Worm (Caenorhabditis elegans) whole organism, L4 larva: ENCODE measurements around the gene F29C12.6.

Experiments used
- F10B5.3 ChIP-seq: sonication (generic microtip); optimal IDR thresholded peaks from 2 replicates; lab custom pipeline; 2016; ENCODE audit warnings: mild to moderate bottlenecking, missing genetic modification characterization, missing compliant biosample characterization
- F26F4.8 ChIP-seq: fragments of 200-800 bp; sonication (Bioruptor generic); conservative IDR thresholded peaks from 2 replicates; pipeline ENCODE4 v1.3.6; 2022; ENCODE audit warnings: missing genetic modification characterization, missing compliant biosample characterization
- R02D3.7 ChIP-seq: fragments of 150-350 bp; sonication (generic microtip); optimal IDR thresholded peaks from 3 replicates; lab custom pipeline; 2014; ENCODE audit warnings: missing biosample characterization, missing genetic modification characterization
- T20F7.1 ChIP-seq: fragments of 200-800 bp; sonication (Bioruptor generic); optimal IDR thresholded peaks from 2 replicates; lab custom pipeline; 2018; ENCODE audit warnings: mild to moderate bottlenecking, missing genetic modification characterization, missing compliant biosample characterization
- Y105C5A.15 ChIP-seq: fragments of 200-800 bp; sonication (Bioruptor generic); IDR thresholded peaks from 2 replicates; pipeline ENCODE4 v1.3.6; 2022; ENCODE audit warnings: missing genetic modification characterization, missing compliant biosample characterization
- Y5F2A.4 ChIP-seq: fragments of 200-800 bp; sonication (Bioruptor generic); optimal IDR thresholded peaks from 2 replicates; lab custom pipeline; 2018; ENCODE audit warnings: mild to moderate bottlenecking, missing genetic modification characterization, missing compliant biosample characterization
- Y75B8A.6 ChIP-seq: fragments of 200-800 bp; sonication (Bioruptor generic); IDR thresholded peaks from 2 replicates; pipeline ENCODE4 v1.3.6; 2022; ENCODE audit warnings: missing genetic modification reagents, missing genetic modification characterization, missing compliant biosample characterization
- ZK546.5 ChIP-seq, 2 experiments: sonication (generic microtip); optimal IDR thresholded peaks; 2 replicates each; lab custom pipeline; 2017; ENCODE audit warnings: missing biosample characterization in 2 of 2, missing genetic modification characterization in 2 of 2
- aha-1 ChIP-seq: fragments of 150-350 bp; peaks from one replicate; lab custom pipeline; 2014; ENCODE audit warnings: missing biosample characterization, missing genetic modification characterization
- aly-2 ChIP-seq: sonication (generic microtip); optimal IDR thresholded peaks from 2 replicates; lab custom pipeline; 2018; ENCODE audit warnings: missing biosample characterization, missing genetic modification characterization
- arid-1 ChIP-seq: fragments of 200-800 bp; sonication (Bioruptor generic); conservative IDR thresholded peaks from 2 replicates; pipeline ENCODE4 v1.3.6; 2022; ENCODE audit warnings: missing genetic modification reagents, missing genetic modification characterization, missing compliant biosample characterization
- attf-4 ChIP-seq: sonication (generic microtip); optimal IDR thresholded peaks from 3 replicates; lab custom pipeline; 2017; ENCODE audit warnings: missing biosample characterization, missing genetic modification characterization
- ceh-20 ChIP-seq: fragments of 200-800 bp; sonication (Bioruptor generic); IDR thresholded peaks from 2 replicates; pipeline ENCODE4 v1.3.6; 2022; ENCODE audit warnings: missing genetic modification reagents, missing genetic modification characterization, missing compliant biosample characterization
- ceh-62 ChIP-seq: sonication (generic microtip); optimal IDR thresholded peaks from 2 replicates; lab custom pipeline; 2017; ENCODE audit warnings: missing biosample characterization, missing genetic modification characterization
- cey-2 ChIP-seq: sonication (generic microtip); optimal IDR thresholded peaks from 3 replicates; lab custom pipeline; 2017; ENCODE audit warnings: missing genetic modification characterization, mild to moderate bottlenecking, missing compliant biosample characterization, antibody characterized with exemption, borderline replicate concordance; ENCODE audit not compliant: insufficient read depth
- daf-16 ChIP-seq, 3 experiments: sonication (generic microtip); optimal IDR thresholded peaks; 2 replicates each; lab custom pipeline; 2016 to 2017; ENCODE audit warnings: missing genetic modification characterization in 3 of 3, missing genetic modification reagents in 3 of 3, mild to moderate bottlenecking in 2 of 3, missing compliant biosample characterization in 2 of 3, missing biosample characterization in 1 of 3, moderate library complexity in 1 of 3
- dmd-6 ChIP-seq: fragments of 200-800 bp; sonication (Bioruptor generic); IDR thresholded peaks from 2 replicates; pipeline ENCODE4 v1.3.6; 2022; ENCODE audit warnings: missing genetic modification reagents, missing genetic modification characterization, missing compliant biosample characterization
- duxl-1 ChIP-seq: sonication (generic microtip); optimal IDR thresholded peaks from 2 replicates; lab custom pipeline; 2016; ENCODE audit warnings: mild to moderate bottlenecking, missing genetic modification characterization, moderate library complexity, missing compliant biosample characterization; ENCODE audit not compliant: poor library complexity
- egl-27 ChIP-seq: sonication (generic microtip); optimal IDR thresholded peaks from 3 replicates; lab custom pipeline; 2017; ENCODE audit warnings: missing biosample characterization, missing genetic modification reagents, missing genetic modification characterization
- egl-43 ChIP-seq: fragments of 200-800 bp; sonication (Bioruptor generic); IDR thresholded peaks from 2 replicates; pipeline ENCODE4 v1.3.6; 2022; ENCODE audit warnings: missing genetic modification reagents, missing genetic modification characterization, missing compliant biosample characterization
- hlh-11 ChIP-seq: fragments of 200-800 bp; sonication (Bioruptor generic); optimal IDR thresholded peaks from 2 replicates; lab custom pipeline; 2018; ENCODE audit warnings: mild to moderate bottlenecking, missing genetic modification characterization, missing compliant biosample characterization
- hlh-30 ChIP-seq: sonication (generic microtip); optimal IDR thresholded peaks from 2 replicates; lab custom pipeline; 2017; ENCODE audit warnings: antibody characterized with exemption, mild to moderate bottlenecking, missing genetic modification characterization, missing compliant biosample characterization; ENCODE audit not compliant: insufficient read depth
- jun-1 ChIP-seq: fragments of 150-350 bp; optimal IDR thresholded peaks from 2 replicates; lab custom pipeline; 2014; ENCODE audit warnings: missing biosample characterization, missing genetic modification reagents, missing genetic modification characterization
- lin-13 ChIP-seq: fragments of 150-350 bp; optimal IDR thresholded peaks from 2 replicates; lab custom pipeline; 2014; ENCODE audit warnings: missing biosample characterization, missing genetic modification reagents, missing genetic modification characterization
- lir-3 ChIP-seq: sonication (generic microtip); optimal IDR thresholded peaks from 2 replicates; lab custom pipeline; 2016; ENCODE audit warnings: mild to moderate bottlenecking, missing genetic modification characterization, missing compliant biosample characterization
- madf-5 ChIP-seq, 2 experiments: fragments of 200-800 bp; sonication (Bioruptor generic); IDR thresholded peaks; 2 replicates each; pipeline ENCODE4 v1.3.6; 2022; ENCODE audit warnings: missing compliant biosample characterization in 2 of 2, missing genetic modification characterization in 2 of 2
- mdl-1 ChIP-seq, 2 experiments: fragments of 150-350 bp in 1 of 2; sonication (generic microtip) in 1 of 2; optimal IDR thresholded peaks; 2 replicates each; lab custom pipeline; 2014 to 2017; ENCODE audit warnings: missing biosample characterization in 2 of 2, missing genetic modification characterization in 2 of 2
- mxl-3 ChIP-seq: fragments of 200-800 bp; sonication (Bioruptor generic); optimal IDR thresholded peaks from 2 replicates; lab custom pipeline; 2018; ENCODE audit warnings: mild to moderate bottlenecking, missing genetic modification characterization, missing compliant biosample characterization
- nhr-28 ChIP-seq: fragments of 150-350 bp; optimal IDR thresholded peaks from 2 replicates; lab custom pipeline; 2014; ENCODE audit warnings: missing biosample characterization, missing genetic modification characterization
- nhr-48 ChIP-seq: sonication (generic microtip); optimal IDR thresholded peaks from 2 replicates; lab custom pipeline; 2016; ENCODE audit warnings: mild to moderate bottlenecking, missing genetic modification characterization, missing compliant biosample characterization
- sdz-12 ChIP-seq: fragments of 200-800 bp; sonication (Bioruptor generic); optimal IDR thresholded peaks from 2 replicates; lab custom pipeline; 2018; ENCODE audit warnings: mild to moderate bottlenecking, missing genetic modification characterization, missing compliant biosample characterization
- set-16 ChIP-seq: fragments of 200-800 bp; sonication (Bioruptor generic); IDR thresholded peaks from 2 replicates; pipeline ENCODE4 v1.3.6; 2022; ENCODE audit warnings: missing genetic modification reagents, missing genetic modification characterization, missing compliant biosample characterization
- unc-130 ChIP-seq: sonication (generic microtip); optimal IDR thresholded peaks from 2 replicates; lab custom pipeline; 2016; ENCODE audit warnings: missing genetic modification reagents, missing genetic modification characterization, missing compliant biosample characterization
- unc-39 ChIP-seq: sonication (generic microtip); optimal IDR thresholded peaks from 2 replicates; lab custom pipeline; 2017; ENCODE audit warnings: missing biosample characterization, missing genetic modification characterization
- unc-62 ChIP-seq, 3 experiments: fragments of 150-350 bp in 1 of 3; sonication (generic microtip); optimal IDR thresholded peaks in 2 of 3; peaks in 1 of 3; 1 replicate in 1 of 3; 2 replicates in 2 of 3; lab custom pipeline; 2014 to 2017; ENCODE audit warnings: missing biosample characterization in 3 of 3, missing genetic modification characterization in 3 of 3, missing genetic modification reagents in 3 of 3, missing genotype in 1 of 3
- zfp-3 ChIP-seq: fragments of 200-800 bp; sonication (Bioruptor generic); conservative IDR thresholded peaks from 2 replicates; pipeline ENCODE4 v1.3.6; 2022; ENCODE audit warnings: missing genetic modification reagents, missing genetic modification characterization, missing compliant biosample characterization
- ztf-11 ChIP-seq: fragments of 150-350 bp; optimal IDR thresholded peaks from 2 replicates; lab custom pipeline; 2014; ENCODE audit warnings: missing biosample characterization, missing genetic modification characterization
- ztf-7 ChIP-seq: fragments of 150-350 bp; optimal IDR thresholded peaks from 2 replicates; lab custom pipeline; 2014; ENCODE audit warnings: missing biosample characterization, missing genetic modification characterization

F29C12.6 gene

DNA sequence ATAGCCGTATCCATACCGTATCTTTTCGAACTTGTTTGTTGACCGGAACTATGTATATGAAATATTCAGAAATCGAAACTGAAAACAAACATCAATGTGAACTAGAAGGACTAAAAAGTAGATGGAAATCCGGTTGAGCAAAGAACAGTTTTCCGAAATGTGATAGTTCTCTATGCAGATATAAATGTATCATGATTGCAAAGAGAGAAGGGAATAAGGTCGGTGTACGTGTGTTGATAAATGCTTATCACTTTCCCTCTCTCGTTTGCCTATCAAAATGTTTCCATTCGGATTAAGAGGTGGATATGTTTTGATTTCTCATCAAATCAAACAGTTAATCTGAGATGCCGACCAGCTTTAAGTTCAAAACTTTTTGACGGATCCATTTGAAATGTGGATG lies 18.5 kb downstream of the F29C12.6 start:
- TF ChIP-seq nhr-28 (tag; lab: Kevin White, UChicago) (peak; percentile 30), unc-39 (no peak), dmd-6 (GFP tag; lab: Robert Waterston, UW) (no peak), aha-1 (tag; lab: Kevin White, UChicago) (peak; percentile 5), lir-3 (tag; lab: Kevin White, UChicago) (no peak), Y105C5A.15 (GFP tag; lab: Robert Waterston, UW) (no peak), duxl-1 (tag; lab: Kevin White, UChicago) (no peak), Y5F2A.4 (GFP tag; lab: Kevin White, UChicago) (no peak), Y75B8A.6 (GFP tag; lab: Robert Waterston, UW) (no peak), T20F7.1 (GFP tag; lab: Kevin White, UChicago) (no peak), cey-2 (tag; lab: Kevin White, UChicago) (no peak), egl-27 (tag; lab: Kevin White, UChicago) (no peak), R02D3.7 (tag; lab: Kevin White, UChicago) (no peak), unc-130 (no peak), madf-5 (GFP tag; IDR thresholded peaks at IDR 0.05; lab: Robert Waterston, UW) (no peak), ztf-11 (no peak)

DNA sequence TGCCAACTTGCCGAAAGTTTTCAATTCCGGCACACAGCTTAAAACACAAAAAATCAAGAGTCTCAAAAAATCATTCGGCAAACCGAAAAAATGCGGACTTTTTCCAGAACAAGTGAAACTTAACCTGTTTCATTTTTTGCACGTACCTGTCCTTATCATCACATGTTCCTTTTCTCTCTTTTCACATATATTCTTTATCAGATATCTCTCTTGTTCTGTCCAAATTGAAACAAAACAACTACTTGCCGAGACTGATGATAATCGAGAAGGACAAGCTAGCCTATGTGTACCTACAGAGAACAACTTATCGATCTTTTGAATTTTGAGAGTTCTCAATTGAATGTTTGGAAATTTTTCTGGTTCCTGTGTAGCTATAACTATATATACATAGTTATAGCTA lies 20.3 kb downstream of the F29C12.6 start:
- TF ChIP-seq aly-2 (no peak), mdl-1 (tag; optimal IDR thresholded peaks at IDR 0.05; lab: Kevin White, UChicago) (no peak), ceh-62 (tag; lab: Kevin White, UChicago) (no peak), zfp-3 (GFP tag; lab: Robert Waterston, UW) (no peak), aha-1 (tag; lab: Kevin White, UChicago) (peak; percentile 84), hlh-30 (tag; lab: Kevin White, UChicago) (peak; percentile 16), ceh-20 (GFP tag; lab: Robert Waterston, UW) (no peak), daf-16 (GFP tag; optimal IDR thresholded peaks at IDR 0.05; lab: Kevin White, UChicago) (no peak), daf-16 (tag; optimal IDR thresholded peaks at IDR 0.05; lab: Kevin White, UChicago) (no peak), mxl-3 (GFP tag; lab: Kevin White, UChicago) (peak; percentile 12), unc-62 (GFP tag; optimal IDR thresholded peaks at IDR 0.05 in 1 of 2; lab: Kevin White, UChicago) (peak in 1 of 2 experiments; percentile 80), unc-62 (tag; optimal IDR thresholded peaks at IDR 0.05; lab: Kevin White, UChicago) (no peak), cey-2 (tag; lab: Kevin White, UChicago) (no peak), arid-1 (GFP tag; lab: Robert Waterston, UW) (no peak), attf-4 (tag; lab: Kevin White, UChicago) (no peak), Y75B8A.6 (GFP tag; lab: Robert Waterston, UW) (no peak), ZK546.5 (tag; optimal IDR thresholded peaks at IDR 0.05; lab: Kevin White, UChicago) (no peak), F26F4.8 (GFP tag; lab: Robert Waterston, UW) (no peak), lin-13 (GFP tag; lab: Kevin White, UChicago) (no peak), nhr-28 (tag; lab: Kevin White, UChicago) (peak; percentile 80), F10B5.3 (tag; lab: Kevin White, UChicago) (no peak), hlh-11 (tag; lab: Kevin White, UChicago) (peak; percentile 29), nhr-48 (tag; lab: Kevin White, UChicago) (no peak), dmd-6 (GFP tag; lab: Robert Waterston, UW) (0 out of 2 replicates have a peak, but pooled peaks have one; percentile 18)
- TF ChIP-seq, all 104 proteins: peak for 7

DNA sequence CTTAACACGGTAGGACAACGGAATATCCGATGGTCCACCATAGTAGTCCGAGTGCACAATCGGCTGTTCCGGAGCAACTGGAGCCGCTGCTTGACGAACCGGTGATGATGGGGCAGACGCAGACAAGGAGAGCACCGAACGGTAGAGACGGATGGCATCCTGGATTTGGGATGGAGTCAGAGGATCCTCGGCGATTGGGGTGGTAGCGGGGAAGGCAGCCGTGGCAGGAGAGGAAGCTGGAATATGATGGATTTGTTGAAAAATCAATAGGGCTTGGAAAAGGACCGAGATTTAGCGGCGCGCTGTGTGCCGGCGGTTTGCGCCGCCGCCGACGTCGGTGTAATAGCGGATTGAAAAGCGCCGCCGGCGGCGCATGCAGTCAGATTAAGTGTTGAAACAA lies 22.7 kb downstream of the F29C12.6 start:
- no peak for TF ChIP-seq lir-3 (tag; lab: Kevin White, UChicago)
- peak; percentile 81 for TF ChIP-seq set-16 (GFP tag; lab: Robert Waterston, UW)
- TF ChIP-seq ztf-11: no peak
- no peak for TF ChIP-seq hlh-30 (tag; lab: Kevin White, UChicago)
- TF ChIP-seq egl-43 (GFP tag; lab: Robert Waterston, UW): no peak
- peak; percentile 32 for TF ChIP-seq aha-1 (tag; lab: Kevin White, UChicago)
- no peak for TF ChIP-seq jun-1
- TF ChIP-seq sdz-12 (GFP tag; lab: Kevin White, UChicago): no peak
- no peak for TF ChIP-seq ztf-7
- no peak for TF ChIP-seq nhr-28 (tag; lab: Kevin White, UChicago)
- TF ChIP-seq T20F7.1 (GFP tag; lab: Kevin White, UChicago): no peak
- TF ChIP-seq ceh-62 (tag; lab: Kevin White, UChicago): no peak
- TF ChIP-seq, all 104 proteins: peak for 2
